Fruit fly (Drosophila melanogaster) whole organism, prepupa: Measurements from ENCODE around the gene MED15.

Experiments
- CG32006 ChIP-seq: fragments of 200-800 bp; sonication (Bioruptor generic); optimal IDR thresholded peaks from 3 replicates; lab custom pipeline; 2017; ENCODE audit warnings: missing biosample characterization, mild to moderate bottlenecking, missing genetic modification characterization
- Lpt ChIP-seq: fragments of 200-800 bp; sonication (Bioruptor generic); optimal IDR thresholded peaks from 3 replicates; lab custom pipeline; 2016; ENCODE audit warnings: missing biosample characterization, missing genetic modification characterization
- Smox ChIP-seq: fragments of 200-800 bp; sonication (Bioruptor generic); optimal IDR thresholded peaks from 3 replicates; lab custom pipeline; 2016; ENCODE audit warnings: missing biosample characterization, missing genetic modification characterization
- cyc ChIP-seq: fragments of 200-800 bp; sonication (Bioruptor generic); optimal IDR thresholded peaks from 3 replicates; lab custom pipeline; 2016; ENCODE audit warnings: missing biosample characterization, missing genetic modification characterization
- dac ChIP-seq: fragments of 200-800 bp; sonication (Bioruptor generic); optimal IDR thresholded peaks from 2 replicates; lab custom pipeline; 2017; ENCODE audit warnings: missing biosample characterization, mild to moderate bottlenecking, missing genetic modification characterization
- spab ChIP-seq: fragments of 200-800 bp; sonication (Bioruptor generic); optimal IDR thresholded peaks from 2 replicates; lab custom pipeline; 2017; ENCODE audit warnings: missing biosample characterization, mild to moderate bottlenecking, missing genetic modification characterization, missing genetic modification reagents

dm6 chr2L:481757-482450 lies 9.1 kb downstream of the MED15 start:
- TF ChIP-seq CG32006 (GFP tag; lab: Kevin White, UChicago) = peak; percentile 80
- peak; percentile 46 for TF ChIP-seq Smox (GFP tag; lab: Kevin White, UChicago)
- no peak for TF ChIP-seq dac (GFP tag; lab: Kevin White, UChicago)
- TF ChIP-seq spab (GFP tag; lab: Kevin White, UChicago) = peak; percentile 47
- TF ChIP-seq cyc = no peak
- no peak for TF ChIP-seq Lpt (GFP tag; lab: Kevin White, UChicago)
